Worm (Caenorhabditis elegans): ENCODE results near the gene T05G5.4.

DNA sequence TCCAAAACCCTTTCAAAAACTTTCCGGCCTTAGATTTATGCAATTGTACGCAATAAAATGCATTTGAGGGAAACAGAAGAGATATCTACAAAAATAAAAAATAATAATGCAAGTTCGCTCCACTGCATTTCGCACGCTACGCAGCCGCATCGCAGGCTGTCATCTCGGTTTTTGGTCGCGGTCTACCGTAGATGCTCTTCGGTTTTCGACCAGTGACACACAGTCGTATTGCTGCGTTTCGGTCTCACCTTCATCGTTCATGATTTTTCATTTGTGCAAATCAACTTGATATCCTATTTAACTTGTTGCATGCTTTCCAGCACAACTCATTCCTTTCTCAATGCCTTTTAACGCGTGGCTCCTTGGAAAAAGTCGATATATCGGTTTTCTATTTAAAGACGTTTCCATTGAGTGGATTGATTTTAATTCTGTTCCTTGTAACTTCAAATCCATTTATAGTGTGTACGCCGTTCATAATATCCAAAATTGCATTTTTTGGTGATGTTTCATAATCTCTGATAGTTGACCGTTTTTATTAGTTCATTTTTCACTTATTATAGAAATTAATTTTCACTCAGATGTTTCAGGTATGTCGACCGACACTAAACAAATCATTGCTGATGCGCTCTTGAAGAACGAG is 32.1 kb downstream of the T05G5.4 start, which contains the start of gene vha-1:
- TF ChIP-seq vab-7 (GFP tag; IDR thresholded peaks at IDR 0.05) (no peak), ZK546.5 (tag; optimal IDR thresholded peaks at IDR 0.05) (no peak), saeg-2 (GFP tag; IDR thresholded peaks at IDR 0.05) (no peak), jun-1 (tag; optimal IDR thresholded peaks at IDR 0.05) (peak; percentile 71), ztf-11 (tag; optimal IDR thresholded peaks at IDR 0.05) (no peak), mdl-1 (tag; optimal IDR thresholded peaks at IDR 0.05) (peak; percentile 4 to 70), nhr-237 (tag; optimal IDR thresholded peaks at IDR 0.05) (no peak), lin-38 (GFP tag; IDR thresholded peaks at IDR 0.05) (peak; percentile 97), dpl-1 (GFP tag; optimal IDR thresholded peaks at IDR 0.05) (peak; percentile 74), gei-8 (GFP tag; optimal IDR thresholded peaks at IDR 0.05) (no peak), rbr-2 (tag; optimal IDR thresholded peaks at IDR 0.05) (peak; percentile 82), lin-29 (GFP tag; IDR thresholded peaks at IDR 0.05) (no peak), lsy-2 (tag; optimal IDR thresholded peaks at IDR 0.05) (peak; percentile 91 to 96), ceh-82 (tag; optimal IDR thresholded peaks at IDR 0.05) (no peak)
